Worm (Caenorhabditis elegans): ENCODE data around the gene spsb-1.

DNA sequence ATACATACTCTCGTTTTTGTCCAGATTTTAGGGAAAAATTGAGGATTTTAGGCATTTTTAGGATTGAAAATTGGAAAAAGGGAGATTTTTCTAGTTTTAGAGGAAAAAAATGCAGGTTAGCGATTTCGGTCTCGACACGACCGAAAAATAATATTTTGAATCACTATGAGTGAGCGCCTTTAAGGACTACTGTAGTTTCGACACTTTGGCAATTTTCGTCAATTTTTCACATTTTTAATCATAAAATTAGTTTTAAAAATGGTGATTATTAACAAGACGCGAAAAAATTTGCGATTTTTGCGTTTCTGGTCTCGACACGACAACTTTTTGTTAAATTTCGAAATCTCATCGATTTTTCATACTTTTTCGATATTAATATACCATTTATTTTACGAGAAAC, 30.3 kb downstream of the spsb-1 start:
- TF ChIP-seq B0310.2 (tag; optimal IDR thresholded peaks at IDR 0.05) = no peak
- TF ChIP-seq flt-1 (GFP tag; IDR thresholded peaks at IDR 0.05) = no peak
- no peak for TF ChIP-seq scrt-1 (GFP tag; IDR thresholded peaks at IDR 0.05)
- TF ChIP-seq ama-1 (optimal IDR thresholded peaks at IDR 0.05) = no peak
- TF ChIP-seq tbx-37 (GFP tag; conservative IDR thresholded peaks at IDR 0.05) = no peak
- no peak for TF ChIP-seq ceh-13 (GFP tag; optimal IDR thresholded peaks at IDR 0.05)
- TF ChIP-seq ceh-36 (tag; optimal IDR thresholded peaks at IDR 0.05) = no peak
- TF ChIP-seq aly-1 (tag; optimal IDR thresholded peaks at IDR 0.05) = no peak
- TF ChIP-seq pes-1 (GFP tag; IDR thresholded peaks at IDR 0.05) = no peak
